Fruit fly (Drosophila melanogaster) S2 (cell line): ENCODE measurements around the gene CG10338.

Source experiments
- CG8478 ChIP-seq: fragments of >200 bp; optimal IDR thresholded peaks from 2 replicates; lab custom pipeline; 2018
- CTCF ChIP-seq, 2 experiments: fragments of >200 bp; optimal IDR thresholded peaks; 2 replicates each; lab custom pipeline; 2018

- no peak for TF ChIP-seq CTCF (optimal IDR thresholded peaks at IDR 0.05; lab: Kevin White, UChicago)
- no peak for TF ChIP-seq CG8478
These were observed at the start of gene CG10338, which contains the start of gene CG10383 for dm6 chr2L:18695404-18695804.
